Fruit fly (Drosophila melanogaster) whole organism, embryonic: Measurements from ENCODE around the gene Grip75.
A peak's percentile ranks its signal among the peaks of the same experiment; 100 is the strongest.

Experiments
- Bgb ChIP-seq: fragments of 200-800 bp; sonication (Bioruptor generic); IDR thresholded peaks from 2 replicates; pipeline ENCODE4 v1.3.6; 2022; ENCODE audit warnings: missing biosample characterization, missing genetic modification characterization; ENCODE audit not compliant: partially characterized antibody
- CG10209 ChIP-seq: fragments of 200-800 bp; sonication (Bioruptor generic); optimal IDR thresholded peaks from 3 replicates; lab custom pipeline; 2017; ENCODE audit warnings: missing biosample characterization, mild to moderate bottlenecking, missing genetic modification characterization, missing genetic modification reagents
- CG10274 ChIP-seq: fragments of 200-800 bp; sonication (Bioruptor generic); optimal IDR thresholded peaks from 3 replicates; lab custom pipeline; 2017; ENCODE audit warnings: missing biosample characterization, mild to moderate bottlenecking, missing genetic modification characterization
- CG10959 ChIP-seq: fragments of 200-800 bp; sonication (Bioruptor generic); IDR thresholded peaks from 2 replicates; pipeline ENCODE4 v1.3.6; 2022; ENCODE audit warnings: missing biosample characterization, missing genetic modification characterization
- CG11695 ChIP-seq: fragments of 200-800 bp; sonication (Bioruptor generic); IDR thresholded peaks from 3 replicates; pipeline ENCODE4 v1.3.6; 2022; ENCODE audit warnings: missing biosample characterization, missing genetic modification characterization
- CG11723 ChIP-seq: fragments of 200-800 bp; sonication (Bioruptor generic); optimal IDR thresholded peaks from 2 replicates; lab custom pipeline; 2017; ENCODE audit warnings: missing biosample characterization, mild to moderate bottlenecking, missing genetic modification characterization
- CG12071 ChIP-seq: fragments of 200-800 bp; sonication (Bioruptor generic); optimal IDR thresholded peaks from 3 replicates; lab custom pipeline; 2018; ENCODE audit warnings: missing biosample characterization, mild to moderate bottlenecking, missing genetic modification characterization
- CG13424 ChIP-seq: fragments of 200-800 bp; sonication (Bioruptor generic); optimal IDR thresholded peaks from 2 replicates; lab custom pipeline; 2019; ENCODE audit warnings: missing biosample characterization, mild to moderate bottlenecking, missing genetic modification characterization, moderate library complexity
- CG17568 ChIP-seq: fragments of 200-800 bp; sonication (Bioruptor generic); optimal IDR thresholded peaks from 2 replicates; lab custom pipeline; 2018; ENCODE audit warnings: missing biosample characterization, mild to moderate bottlenecking, missing genetic modification characterization, moderate library complexity
- CG18011 ChIP-seq: fragments of 200-800 bp; sonication (Bioruptor generic); optimal IDR thresholded peaks from 2 replicates; lab custom pipeline; 2017; ENCODE audit warnings: missing biosample characterization, missing genetic modification characterization, mild to moderate bottlenecking, moderate library complexity, missing genotype
- CG18599 ChIP-seq: fragments of 200-800 bp; sonication (Bioruptor generic); optimal IDR thresholded peaks from 3 replicates; lab custom pipeline; 2017; ENCODE audit warnings: missing biosample characterization, missing genetic modification characterization, mild to moderate bottlenecking, moderate library complexity, missing genetic modification reagents
- CG30431 ChIP-seq: fragments of 200-800 bp; sonication (Bioruptor generic); optimal IDR thresholded peaks from 2 replicates; lab custom pipeline; 2017; ENCODE audit warnings: missing biosample characterization, missing genetic modification characterization
- CG34376 ChIP-seq: fragments of 200-800 bp; sonication (Bioruptor generic); optimal IDR thresholded peaks from 2 replicates; lab custom pipeline; 2018; ENCODE audit warnings: missing biosample characterization, mild to moderate bottlenecking, missing genetic modification characterization
- CG42726 ChIP-seq: fragments of 200-800 bp; sonication (Bioruptor generic); IDR thresholded peaks from 2 replicates; pipeline ENCODE4 v1.3.6; 2022; ENCODE audit warnings: missing biosample characterization, missing genetic modification characterization; ENCODE audit not compliant: partially characterized antibody
- CG6175 ChIP-seq: fragments of 200-800 bp; sonication (Bioruptor generic); IDR thresholded peaks from 3 replicates; pipeline ENCODE4 v1.3.6; 2022; ENCODE audit warnings: missing biosample characterization, missing genetic modification characterization
- CG7357 ChIP-seq: fragments of 200-800 bp; sonication (Bioruptor generic); IDR thresholded peaks from 3 replicates; pipeline ENCODE4 v1.3.6; 2022; ENCODE audit warnings: missing biosample characterization, missing genetic modification characterization
- CG8089 ChIP-seq: fragments of 200-800 bp; sonication (Bioruptor generic); optimal IDR thresholded peaks from 3 replicates; lab custom pipeline; 2016; ENCODE audit warnings: missing biosample characterization, missing genetic modification characterization
- CG8765 ChIP-seq: fragments of 200-800 bp; sonication (Bioruptor generic); IDR thresholded peaks from 2 replicates; pipeline ENCODE4 v1.3.6; 2022; ENCODE audit warnings: missing biosample characterization, missing genetic modification characterization
- CG9727 ChIP-seq: fragments of 200-800 bp; sonication (Bioruptor generic); optimal IDR thresholded peaks from 3 replicates; lab custom pipeline; 2017; ENCODE audit warnings: missing biosample characterization, mild to moderate bottlenecking, missing genetic modification characterization
- Chrac-16 ChIP-seq: fragments of 200-800 bp; sonication (Bioruptor generic); optimal IDR thresholded peaks from 3 replicates; lab custom pipeline; 2016; ENCODE audit warnings: missing biosample characterization, missing genetic modification characterization
- Elba2 ChIP-seq: fragments of 200-800 bp; sonication (Bioruptor generic); optimal IDR thresholded peaks from 3 replicates; lab custom pipeline; 2016; ENCODE audit warnings: missing biosample characterization, missing genetic modification characterization
- Ets97D ChIP-seq: fragments of 200-800 bp; sonication (Bioruptor generic); optimal IDR thresholded peaks from 3 replicates; lab custom pipeline; 2016; ENCODE audit warnings: missing biosample characterization, missing genetic modification characterization
- Hey ChIP-seq: fragments of 200-800 bp; sonication (Bioruptor generic); optimal IDR thresholded peaks from 3 replicates; lab custom pipeline; 2018; ENCODE audit warnings: missing biosample characterization, mild to moderate bottlenecking, missing genetic modification characterization
- Hr3 ChIP-seq: fragments of 200-800 bp; sonication (Bioruptor generic); optimal IDR thresholded peaks from 3 replicates; lab custom pipeline; 2016; ENCODE audit warnings: missing biosample characterization, missing genetic modification characterization
- Hsf ChIP-seq: fragments of 200-800 bp; sonication (Bioruptor generic); optimal IDR thresholded peaks from 3 replicates; lab custom pipeline; 2016; ENCODE audit warnings: missing biosample characterization, missing genetic modification characterization
- Meics ChIP-seq: fragments of 200-800 bp; sonication (Bioruptor generic); optimal IDR thresholded peaks from 2 replicates; lab custom pipeline; 2017; ENCODE audit warnings: missing biosample characterization, mild to moderate bottlenecking, missing genetic modification characterization
- Neu2 ChIP-seq: fragments of 200-800 bp; sonication (Bioruptor generic); optimal IDR thresholded peaks from 3 replicates; lab custom pipeline; 2016; ENCODE audit warnings: missing biosample characterization, missing genetic modification characterization, borderline replicate concordance
- Nf-YC ChIP-seq: fragments of 200-800 bp; optimal IDR thresholded peaks from 3 replicates; lab custom pipeline; 2019; ENCODE audit warnings: missing biosample characterization, mild to moderate bottlenecking, missing genetic modification characterization, moderate library complexity
- Ptx1 ChIP-seq: fragments of 200-800 bp; sonication (Bioruptor generic); IDR thresholded peaks from 2 replicates; pipeline ENCODE4 v1.3.6; 2022; ENCODE audit warnings: missing biosample characterization, missing genetic modification characterization
- Rfx ChIP-seq: fragments of 200-800 bp; sonication (Bioruptor generic); IDR thresholded peaks from 2 replicates; pipeline ENCODE4 v1.3.6; 2022; ENCODE audit warnings: missing biosample characterization, missing genetic modification characterization
- Scr ChIP-seq: fragments of 200-800 bp; sonication (Bioruptor generic); IDR thresholded peaks from 2 replicates; pipeline ENCODE4 v1.3.6; 2022; ENCODE audit warnings: missing biosample characterization, missing genetic modification characterization; ENCODE audit not compliant: partially characterized antibody
- Spps ChIP-seq: fragments of 200-800 bp; sonication (Bioruptor generic); optimal IDR thresholded peaks from 2 replicates; lab custom pipeline; 2018; ENCODE audit warnings: missing biosample characterization, mild to moderate bottlenecking, missing genetic modification characterization
- Stat92E ChIP-seq, 3 experiments: fragments of >200 bp in 2 of 3; fragments of 200-800 bp in 1 of 3; sonication (Bioruptor generic) in 1 of 3; optimal IDR thresholded peaks; 2 replicates each; lab custom pipeline; 2017 to 2019; ENCODE audit warnings: missing biosample characterization in 3 of 3, missing genetic modification characterization in 3 of 3, mild to moderate bottlenecking in 1 of 3, moderate library complexity in 1 of 3
- TFAM ChIP-seq: fragments of 200-800 bp; sonication (Bioruptor generic); optimal IDR thresholded peaks from 2 replicates; lab custom pipeline; 2017; ENCODE audit warnings: missing biosample characterization, missing genetic modification characterization, inconsistent platforms
- Trl ChIP-seq, 3 experiments: fragments of >200 bp in 2 of 3; fragments of 200-800 bp in 1 of 3; sonication (Bioruptor generic) in 1 of 3; optimal IDR thresholded peaks; 2 replicates in 1 of 3; 3 replicates in 2 of 3; lab custom pipeline; 2016 to 2017; ENCODE audit warnings: missing biosample characterization in 1 of 3, missing genetic modification characterization in 1 of 3
- Xbp1 ChIP-seq: fragments of 200-800 bp; sonication (Bioruptor generic); optimal IDR thresholded peaks from 3 replicates; lab custom pipeline; 2016; ENCODE audit warnings: missing biosample characterization, mild to moderate bottlenecking, missing genetic modification characterization
- ash1 ChIP-seq: fragments of 200-800 bp; sonication (Bioruptor generic); optimal IDR thresholded peaks from 2 replicates; lab custom pipeline; 2018; ENCODE audit warnings: missing biosample characterization, mild to moderate bottlenecking, missing genetic modification characterization
- bsh ChIP-seq, 2 experiments: fragments of 200-800 bp; sonication (Bioruptor generic); optimal IDR thresholded peaks; 2 replicates each; lab custom pipeline; 2017 to 2018; ENCODE audit warnings: mild to moderate bottlenecking in 2 of 2, missing biosample characterization in 2 of 2, missing genetic modification characterization in 2 of 2, moderate library complexity in 1 of 2
- cg ChIP-seq: fragments of 200-800 bp; sonication (Bioruptor generic); optimal IDR thresholded peaks from 3 replicates; lab custom pipeline; 2019; ENCODE audit warnings: missing biosample characterization, mild to moderate bottlenecking, missing genetic modification characterization, moderate library complexity
- en ChIP-seq: fragments of 200-800 bp; sonication (Bioruptor generic); optimal IDR thresholded peaks from 2 replicates; lab custom pipeline; 2016; ENCODE audit warnings: missing biosample characterization, missing genetic modification characterization
- fd64A ChIP-seq: fragments of 200-800 bp; sonication (Bioruptor generic); optimal IDR thresholded peaks from 3 replicates; lab custom pipeline; 2018; ENCODE audit warnings: missing biosample characterization, mild to moderate bottlenecking, missing genetic modification characterization
- fru ChIP-seq: fragments of >200 bp; optimal IDR thresholded peaks from 2 replicates; lab custom pipeline; 2017
- gfzf ChIP-seq: fragments of 200-800 bp; sonication (Bioruptor generic); optimal IDR thresholded peaks from 2 replicates; lab custom pipeline; 2016; ENCODE audit warnings: missing biosample characterization, mild to moderate bottlenecking, missing genetic modification characterization, moderate library complexity
- grn ChIP-seq: fragments of 200-800 bp; sonication (Bioruptor generic); optimal IDR thresholded peaks from 3 replicates; lab custom pipeline; 2017; ENCODE audit warnings: missing biosample characterization, missing genetic modification characterization
- ham ChIP-seq: fragments of 200-800 bp; sonication (Bioruptor generic); IDR thresholded peaks from 2 replicates; pipeline ENCODE4 v1.3.6; 2022; ENCODE audit warnings: missing biosample characterization, missing genetic modification characterization
- kah ChIP-seq: fragments of 200-800 bp; sonication (Bioruptor generic); optimal IDR thresholded peaks from 2 replicates; lab custom pipeline; 2018; ENCODE audit warnings: missing biosample characterization, mild to moderate bottlenecking, missing genetic modification characterization
- otp ChIP-seq: fragments of 200-800 bp; sonication (Bioruptor generic); IDR thresholded peaks from 3 replicates; pipeline ENCODE4, ENCODE4 v1.3.6; 2022; ENCODE audit warnings: missing biosample characterization, missing genetic modification characterization
- pho ChIP-seq: fragments of 200-800 bp; sonication (Bioruptor generic); optimal IDR thresholded peaks from 2 replicates; lab custom pipeline; 2016; ENCODE audit warnings: missing biosample characterization, missing genetic modification characterization
- pzg ChIP-seq: fragments of 200-800 bp; sonication (Bioruptor generic); optimal IDR thresholded peaks from 3 replicates; lab custom pipeline; 2018; ENCODE audit warnings: missing biosample characterization, mild to moderate bottlenecking, missing genetic modification characterization, moderate library complexity
- slp2 ChIP-seq: fragments of 200-800 bp; sonication (Bioruptor generic); optimal IDR thresholded peaks from 2 replicates; lab custom pipeline; 2016; ENCODE audit warnings: missing biosample characterization, missing genetic modification characterization
- vnd ChIP-seq: fragments of 200-800 bp; sonication (Bioruptor generic); IDR thresholded peaks from 3 replicates; pipeline ENCODE4 v1.3.6; 2022; ENCODE audit warnings: missing biosample characterization, missing genetic modification characterization; ENCODE audit not compliant: partially characterized antibody

Gene Grip75

dm6 chr2L:10526953-10527584, 44.0 kb downstream of the Grip75 start, which contains the start of gene Lip4 (continued):
- TF ChIP-seq Elba2 (no peak), CG17568 (GFP tag; lab: Kevin White, UChicago) (peak; percentile 62), CG10274 (GFP tag; lab: Kevin White, UChicago) (no peak), CG9727 (GFP tag; lab: Kevin White, UChicago) (peak; percentile 86), ash1 (no peak), Ets97D (GFP tag; lab: Kevin White, UChicago) (no peak), slp2 (GFP tag; lab: Kevin White, UChicago) (no peak), Chrac-16 (peak; percentile 50), kah (GFP tag; lab: Kevin White, UChicago) (peak; percentile 28), cg (GFP tag; lab: Kevin White, UChicago) (no peak), Rfx (GFP tag; lab: Robert Waterston, UW) (peak; percentile 79), CG10209 (GFP tag; lab: Kevin White, UChicago) (peak; percentile 75), Scr (GFP tag; lab: Robert Waterston, UW) (no peak), TFAM (GFP tag; lab: Kevin White, UChicago) (no peak), CG8765 (GFP tag; lab: Robert Waterston, UW) (no peak), otp (GFP tag; lab: Robert Waterston, UW) (no peak), CG8089 (GFP tag; lab: Kevin White, UChicago) (peak; percentile 42), en (GFP tag; lab: Kevin White, UChicago) (peak; percentile 8), Spps (peak; percentile 17), pzg (GFP tag; lab: Kevin White, UChicago) (no peak), CG18011 (peak; percentile 56), bsh (GFP tag; optimal IDR thresholded peaks at IDR 0.05; lab: Kevin White, UChicago) (peak in 1 of 2 experiments; percentile 67), Meics (GFP tag; lab: Kevin White, UChicago) (peak; percentile 80), CG7357 (0 out of 3 replicates have a peak, but pooled peaks have one; percentile 30), Trl (optimal IDR thresholded peaks at IDR 0.05; lab: Kevin White, UChicago) (no peak), Trl (GFP tag; optimal IDR thresholded peaks at IDR 0.05; lab: Kevin White, UChicago) (peak; percentile 29), CG13424 (peak; percentile 83), Xbp1 (GFP tag; lab: Kevin White, UChicago) (peak; percentile 77), ham (no peak), Neu2 (no peak), Bgb (GFP tag; lab: Robert Waterston, UW) (no peak), Hey (no peak), pho (GFP tag; lab: Kevin White, UChicago) (peak; percentile 34), fru (lab: Kevin White, UChicago) (no peak), CG6175 (GFP tag; lab: Robert Waterston, UW) (no peak; the same call in 2 of the 3 replicates), Ptx1 (peak; percentile 84), CG11723 (GFP tag; lab: Kevin White, UChicago) (peak; percentile 60), gfzf (no peak), grn (GFP tag; lab: Kevin White, UChicago) (no peak), CG11695 (GFP tag; lab: Robert Waterston, UW) (peak; percentile 89)

- no peak for TF ChIP-seq CG30431 (GFP tag; lab: Kevin White, UChicago)
- no peak for TF ChIP-seq bsh (GFP tag; optimal IDR thresholded peaks at IDR 0.05; lab: Kevin White, UChicago)
- TF ChIP-seq CG10959 (GFP tag; lab: Robert Waterston, UW): no peak
- TF ChIP-seq Hsf (GFP tag; lab: Kevin White, UChicago): no peak
- TF ChIP-seq CG18599 (GFP tag; lab: Kevin White, UChicago): no peak
- no peak for TF ChIP-seq vnd (GFP tag; lab: Robert Waterston, UW)
- TF ChIP-seq Hr3 (GFP tag; lab: Kevin White, UChicago): no peak
- TF ChIP-seq Stat92E (GFP tag; optimal IDR thresholded peaks at IDR 0.05; lab: Kevin White, UChicago): no peak
- TF ChIP-seq CG8089 (GFP tag; lab: Kevin White, UChicago): no peak
- peak; percentile 83 for TF ChIP-seq CG34376 (GFP tag; lab: Kevin White, UChicago)
- TF ChIP-seq fd64A (GFP tag; lab: Kevin White, UChicago): no peak
- TF ChIP-seq CG42726: 0 out of 2 replicates have a peak, but pooled peaks have one; percentile 15
- TF ChIP-seq Nf-YC (tag; lab: Kevin White, UChicago): no peak
- no peak for TF ChIP-seq CG12071 (GFP tag; lab: Kevin White, UChicago)
Observed at dm6 chr2L:10528984-10529383, 45.9 kb downstream of the Grip75 start.
